Fruit fly (Drosophila melanogaster) whole organism: ENCODE data around the gene Srp9.

ENCODE experiments used
- CG8478 ChIP-seq: fragments of >200 bp; optimal IDR thresholded peaks from 2 replicates; lab custom pipeline; 2018; ENCODE audit warnings: inconsistent platforms
- Dll ChIP-seq: fragments of >200 bp; optimal IDR thresholded peaks from 2 replicates; lab custom pipeline; 2017
- EcR ChIP-seq, 2 experiments: fragments of >200 bp; optimal IDR thresholded peaks; 2 replicates each; lab custom pipeline; 2017; ENCODE audit warnings: missing biosample characterization in 2 of 2, missing genetic modification characterization in 2 of 2, missing genetic modification reagents in 2 of 2
- pan ChIP-seq: fragments of >200 bp; optimal IDR thresholded peaks from 2 replicates; lab custom pipeline; 2017
- psq ChIP-seq: fragments of >200 bp; optimal IDR thresholded peaks from 2 replicates; lab custom pipeline; 2017
- usp ChIP-seq: fragments of >200 bp; optimal IDR thresholded peaks from 2 replicates; lab custom pipeline; 2017; ENCODE audit warnings: missing biosample characterization, missing genetic modification characterization, mixed read lengths

Srp9 gene

DNA sequence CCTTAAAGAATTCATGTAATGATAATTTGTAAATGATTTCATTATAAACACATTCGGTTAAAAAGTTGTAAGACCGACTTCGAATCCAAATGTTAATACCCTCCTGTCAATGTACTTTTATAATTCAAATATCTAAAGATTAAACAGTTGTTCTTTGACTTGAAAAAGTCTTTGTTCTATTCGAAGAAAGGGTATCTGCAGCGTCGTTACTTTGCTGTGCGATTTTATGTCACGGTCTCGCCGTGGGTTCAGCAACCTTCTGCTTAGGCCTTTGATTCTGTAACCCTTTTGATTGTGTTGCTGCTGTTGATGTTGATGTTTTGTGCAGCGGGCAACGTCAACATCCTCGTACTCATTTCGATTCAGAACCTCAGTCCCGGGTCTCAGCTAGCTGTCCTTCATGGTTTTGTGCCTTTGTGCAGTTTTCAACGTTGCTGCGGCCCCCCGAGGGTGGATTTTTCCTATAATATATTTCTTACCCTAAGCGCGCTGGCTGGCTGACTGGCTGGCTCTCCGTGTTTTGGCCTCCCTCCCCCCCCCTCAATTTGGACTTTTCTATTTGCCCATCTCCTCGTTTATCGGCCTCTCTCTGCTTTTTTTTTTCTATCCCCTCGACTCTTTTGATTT is 45.2 kb downstream of the Srp9 start:
- TF ChIP-seq psq (lab: Kevin White, UChicago) = no peak
- no peak for TF ChIP-seq pan (lab: Kevin White, UChicago)
- no peak for TF ChIP-seq EcR (GFP tag; optimal IDR thresholded peaks at IDR 0.05; lab: Kevin White, UChicago)
- no peak for TF ChIP-seq Dll (lab: Kevin White, UChicago)
- no peak for TF ChIP-seq usp (GFP tag; lab: Kevin White, UChicago)
- no peak for TF ChIP-seq CG8478 (lab: Kevin White, UChicago)

DNA sequence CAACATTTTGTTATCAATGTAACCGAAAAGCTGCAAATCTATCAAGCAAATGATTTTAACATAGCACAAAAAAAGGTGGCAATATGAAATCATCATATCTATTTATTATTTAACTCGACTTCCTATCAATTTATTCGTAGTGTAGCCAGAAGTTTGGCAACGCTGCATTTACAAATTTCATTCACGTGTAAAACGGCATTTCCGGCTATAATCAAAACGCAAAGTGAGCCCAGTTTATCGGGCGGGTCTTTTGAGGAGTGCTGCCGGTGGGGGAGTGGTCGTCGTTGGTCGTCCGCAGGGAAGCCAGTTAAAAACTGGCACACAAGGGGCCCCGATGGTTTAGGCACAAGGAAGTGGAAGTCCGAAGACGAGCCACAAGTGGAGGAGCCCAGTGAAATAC is 45.8 kb downstream of the Srp9 start:
- TF ChIP-seq CG8478 (lab: Kevin White, UChicago) (no peak), Dll (lab: Kevin White, UChicago) (no peak), pan (lab: Kevin White, UChicago) (no peak), usp (GFP tag; lab: Kevin White, UChicago) (no peak)

DNA sequence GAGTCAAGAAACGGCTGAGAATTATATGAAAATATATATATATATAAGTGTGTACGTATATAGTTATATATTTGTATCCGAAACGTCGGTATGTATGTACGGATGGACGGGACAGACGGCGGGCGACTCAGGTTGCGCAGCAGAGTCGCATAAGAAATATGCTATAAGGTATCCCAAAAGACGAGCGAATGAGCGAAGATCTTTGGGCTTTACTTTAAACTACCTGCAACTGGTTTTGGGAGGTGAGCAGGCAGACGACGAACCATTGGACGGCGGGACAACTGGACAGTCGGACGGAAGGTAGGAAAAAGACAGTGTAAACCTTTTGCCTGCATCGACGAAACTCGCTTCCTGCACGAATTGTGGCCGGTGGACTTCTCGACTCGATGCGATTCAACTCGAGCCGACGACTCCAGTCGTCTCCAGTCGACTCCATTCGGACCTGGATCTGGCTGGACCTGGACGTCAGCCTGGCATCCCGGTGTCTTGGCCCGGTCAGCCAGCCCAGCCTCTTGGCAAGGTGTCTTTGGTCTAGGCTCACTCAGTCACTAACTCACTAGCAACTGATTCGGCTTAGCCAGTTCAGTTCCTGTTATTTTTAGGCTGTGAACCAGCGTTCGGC is 47.5 kb downstream of the Srp9 start:
- no peak for TF ChIP-seq usp (GFP tag; lab: Kevin White, UChicago)
- TF ChIP-seq EcR (GFP tag; optimal IDR thresholded peaks at IDR 0.05; lab: Kevin White, UChicago) = no peak
- TF ChIP-seq Dll (lab: Kevin White, UChicago) = no peak
- no peak for TF ChIP-seq psq (lab: Kevin White, UChicago)
- no peak for TF ChIP-seq CG8478 (lab: Kevin White, UChicago)
- no peak for TF ChIP-seq pan (lab: Kevin White, UChicago)

dm6 chr3L:7984623-7985237 is 48.6 kb downstream of the Srp9 start:
- TF ChIP-seq psq (lab: Kevin White, UChicago) (no peak), pan (lab: Kevin White, UChicago) (no peak), Dll (lab: Kevin White, UChicago) (no peak), EcR (GFP tag; optimal IDR thresholded peaks at IDR 0.05; lab: Kevin White, UChicago) (no peak), CG8478 (lab: Kevin White, UChicago) (no peak), usp (GFP tag; lab: Kevin White, UChicago) (no peak)
